Worm (Caenorhabditis elegans): ENCODE measurements around the gene nhr-137.

ce11 chrX:6656251-6656650 lies 12.6 kb downstream of the nhr-137 start:
- TF ChIP-seq snpc-4 (tag; optimal IDR thresholded peaks at IDR 0.05) (no peak), sem-2 (GFP tag; optimal IDR thresholded peaks at IDR 0.05) (no peak), nhr-28 (tag; optimal IDR thresholded peaks at IDR 0.05) (no peak), blmp-1 (tag; optimal IDR thresholded peaks at IDR 0.05) (no peak), unc-62 (GFP tag; optimal IDR thresholded peaks at IDR 0.05) (no peak), drap-1 (GFP tag; optimal IDR thresholded peaks at IDR 0.05) (no peak), hlh-1 (tag; optimal IDR thresholded peaks at IDR 0.05) (no peak), nhr-12 (tag; optimal IDR thresholded peaks at IDR 0.05) (no peak), ztf-11 (tag; optimal IDR thresholded peaks at IDR 0.05) (no peak), nhr-237 (tag; optimal IDR thresholded peaks at IDR 0.05) (no peak), lsy-2 (tag; optimal IDR thresholded peaks at IDR 0.05) (no peak), elt-3 (tag; optimal IDR thresholded peaks at IDR 0.05) (no peak), unc-39 (tag; optimal IDR thresholded peaks at IDR 0.05) (no peak)
